Fruit fly (Drosophila melanogaster) whole organism, wandering third instar larva: ENCODE results near the gene COX7AL2.
A peak's percentile ranks its signal among the peaks of the same experiment; 100 is the strongest.

Source experiments
- Abd-B ChIP-seq: fragments of >200 bp; optimal IDR thresholded peaks from 2 replicates; lab custom pipeline; 2017; ENCODE audit warnings: missing biosample characterization, missing genetic modification characterization
- CG32264 ChIP-seq: fragments of 200-800 bp; sonication (Bioruptor generic); optimal IDR thresholded peaks from 2 replicates; lab custom pipeline; 2016; ENCODE audit warnings: missing biosample characterization, missing genetic modification characterization
- CG9705 ChIP-seq: fragments of 200-800 bp; sonication (Bioruptor generic); optimal IDR thresholded peaks from 2 replicates; lab custom pipeline; 2018; ENCODE audit warnings: missing biosample characterization, mild to moderate bottlenecking, missing genetic modification characterization
- CrebA ChIP-seq: fragments of 200-800 bp; sonication (Bioruptor generic); optimal IDR thresholded peaks from 2 replicates; lab custom pipeline; 2016; ENCODE audit warnings: missing biosample characterization, mild to moderate bottlenecking, missing genetic modification characterization, borderline replicate concordance
- Dfd ChIP-seq: fragments of >200 bp; optimal IDR thresholded peaks from 2 replicates; lab custom pipeline; 2017; ENCODE audit warnings: missing biosample characterization, missing genetic modification characterization
- Dif ChIP-seq: fragments of 200-275, 200-300 bp; sonication (Bioruptor generic); optimal IDR thresholded peaks from 2 replicates; lab custom pipeline; 2018; ENCODE audit warnings: missing biosample characterization, missing genetic modification characterization; ENCODE audit not compliant: partially characterized antibody
- GATAd ChIP-seq: sonication (Bioruptor generic); optimal IDR thresholded peaks from 2 replicates; lab custom pipeline; 2016; ENCODE audit warnings: missing biosample characterization, missing genetic modification characterization
- HLH106 ChIP-seq: fragments of 200-800 bp; optimal IDR thresholded peaks from 3 replicates; lab custom pipeline; 2019; ENCODE audit warnings: missing biosample characterization, mild to moderate bottlenecking, missing genetic modification characterization, moderate library complexity
- Hnf4 ChIP-seq: fragments of 200-800 bp; sonication (Bioruptor generic); optimal IDR thresholded peaks from 2 replicates; lab custom pipeline; 2016; ENCODE audit warnings: missing biosample characterization, mild to moderate bottlenecking, missing genetic modification characterization
- Hr78 ChIP-seq: fragments of >200 bp; optimal IDR thresholded peaks from 2 replicates; lab custom pipeline; 2017; ENCODE audit warnings: missing biosample characterization, missing genetic modification characterization
- Hr83 ChIP-seq: fragments of 200-300 bp; sonication (Bioruptor generic); optimal IDR thresholded peaks from 2 replicates; lab custom pipeline; 2016; ENCODE audit warnings: missing biosample characterization, mild to moderate bottlenecking, missing genetic modification characterization, moderate library complexity; ENCODE audit not compliant: poor library complexity, severe bottlenecking
- Jra ChIP-seq: sonication (Bioruptor generic); optimal IDR thresholded peaks from 2 replicates; lab custom pipeline; 2016; ENCODE audit warnings: missing biosample characterization, missing genetic modification characterization
- Mio ChIP-seq: sonication (Bioruptor generic); optimal IDR thresholded peaks from 2 replicates; lab custom pipeline; 2016; ENCODE audit warnings: missing biosample characterization, missing genetic modification characterization
- Myc ChIP-seq: fragments of >200 bp; optimal IDR thresholded peaks from 2 replicates; lab custom pipeline; 2017
- N ChIP-seq: fragments of >200 bp; optimal IDR thresholded peaks from 2 replicates; lab custom pipeline; 2018; ENCODE audit warnings: missing biosample characterization, missing external identifiers, missing genetic modification characterization
- OdsH ChIP-seq: fragments of 200-800 bp; sonication (Bioruptor generic); optimal IDR thresholded peaks from 2 replicates; lab custom pipeline; 2016; ENCODE audit warnings: missing biosample characterization, mild to moderate bottlenecking, missing genetic modification characterization
- Rel ChIP-seq, 2 experiments: fragments of 200-800 bp; sonication (Bioruptor generic) in 1 of 2; optimal IDR thresholded peaks; 2 replicates in 1 of 2; 3 replicates in 1 of 2; lab custom pipeline; 2016 to 2019; ENCODE audit warnings: mild to moderate bottlenecking in 2 of 2, missing biosample characterization in 2 of 2, missing genetic modification characterization in 2 of 2, moderate library complexity in 1 of 2
- Sp1 ChIP-seq: fragments of 200-800 bp; sonication (Bioruptor generic); optimal IDR thresholded peaks from 3 replicates; lab custom pipeline; 2019; ENCODE audit warnings: missing biosample characterization, mild to moderate bottlenecking, missing genetic modification characterization, moderate library complexity
- Vsx2 ChIP-seq: fragments of 200-300, 225-300 bp; sonication (Bioruptor generic); optimal IDR thresholded peaks from 2 replicates; lab custom pipeline; 2018; ENCODE audit warnings: missing biosample characterization, missing genetic modification characterization; ENCODE audit not compliant: partially characterized antibody
- br ChIP-seq: fragments of 200-800 bp; sonication (Bioruptor generic); optimal IDR thresholded peaks from 2 replicates; lab custom pipeline; 2016; ENCODE audit warnings: missing biosample characterization, missing genetic modification characterization
- brk ChIP-seq: fragments of 200-800 bp; sonication (Bioruptor generic); optimal IDR thresholded peaks from 2 replicates; lab custom pipeline; 2016; ENCODE audit warnings: missing biosample characterization, mild to moderate bottlenecking, missing genetic modification characterization
- dl ChIP-seq, 2 experiments: fragments of 175-275, 200-275 bp in 1 of 2; fragments of 200-275 bp in 1 of 2; sonication (Bioruptor generic); optimal IDR thresholded peaks; lab custom pipeline; 2018; ENCODE audit warnings: mild to moderate bottlenecking in 2 of 2, missing biosample characterization in 2 of 2, missing genetic modification characterization in 2 of 2, moderate library complexity in 2 of 2; ENCODE audit not compliant: partially characterized antibody in 2 of 2, insufficient read depth in 1 of 2
- dmrt93B ChIP-seq: fragments of 200-800 bp; sonication (Bioruptor generic); optimal IDR thresholded peaks from 2 replicates; lab custom pipeline; 2018; ENCODE audit warnings: missing biosample characterization, mild to moderate bottlenecking, missing genetic modification characterization
- dsf ChIP-seq: sonication (Bioruptor generic); optimal IDR thresholded peaks from 2 replicates; lab custom pipeline; 2016; ENCODE audit warnings: missing biosample characterization, missing genetic modification characterization, borderline replicate concordance
- ey ChIP-seq: fragments of 200-800 bp; sonication (Bioruptor generic); optimal IDR thresholded peaks from 2 replicates; lab custom pipeline; 2016; ENCODE audit warnings: missing biosample characterization, missing genetic modification characterization
- foxo ChIP-seq, 2 experiments: fragments of 200-800 bp; sonication (Bioruptor generic); optimal IDR thresholded peaks; 2 replicates in 1 of 2; 3 replicates in 1 of 2; lab custom pipeline; 2016 to 2017; ENCODE audit warnings: missing biosample characterization in 2 of 2, missing genetic modification characterization in 2 of 2
- fru ChIP-seq: fragments of 200-800 bp; sonication (Bioruptor generic); optimal IDR thresholded peaks from 3 replicates; lab custom pipeline; 2016; ENCODE audit warnings: missing biosample characterization, mild to moderate bottlenecking, missing genetic modification characterization
- h ChIP-seq: fragments of 200-800 bp; sonication (Bioruptor generic); optimal IDR thresholded peaks from 3 replicates; lab custom pipeline; 2016; ENCODE audit warnings: missing biosample characterization, mild to moderate bottlenecking, missing genetic modification characterization
- jim ChIP-seq: fragments of 175-275, 200-325 bp; sonication (Bioruptor generic); optimal IDR thresholded peaks from 2 replicates; lab custom pipeline; 2016; ENCODE audit warnings: missing biosample characterization, mild to moderate bottlenecking, missing genetic modification characterization
- lola ChIP-seq: fragments of >200 bp; optimal IDR thresholded peaks from 2 replicates; lab custom pipeline; 2017; ENCODE audit warnings: missing biosample characterization, missing genetic modification characterization
- pan ChIP-seq: fragments of >200 bp; optimal IDR thresholded peaks from 2 replicates; lab custom pipeline; 2017
- psq ChIP-seq: fragments of 200-800 bp; sonication (Bioruptor generic); optimal IDR thresholded peaks from 3 replicates; lab custom pipeline; 2017; ENCODE audit warnings: missing biosample characterization, mild to moderate bottlenecking, missing genetic modification characterization, moderate library complexity
- rgr ChIP-seq: fragments of 200-800 bp; sonication (Bioruptor generic); optimal IDR thresholded peaks from 3 replicates; lab custom pipeline; 2016; ENCODE audit warnings: missing biosample characterization, mild to moderate bottlenecking, missing genetic modification characterization
- sage ChIP-seq: fragments of 200-800 bp; sonication (Bioruptor generic); optimal IDR thresholded peaks from 2 replicates; lab custom pipeline; 2016; ENCODE audit warnings: missing biosample characterization, mild to moderate bottlenecking, missing genetic modification characterization
- sv ChIP-seq: fragments of 200-800 bp; sonication (Bioruptor generic); optimal IDR thresholded peaks from 3 replicates; lab custom pipeline; 2016; ENCODE audit warnings: missing biosample characterization, missing genetic modification characterization
- tai ChIP-seq: sonication (Bioruptor generic); optimal IDR thresholded peaks from 2 replicates; lab custom pipeline; 2016; ENCODE audit warnings: missing biosample characterization, missing genetic modification characterization
- usp ChIP-seq: fragments of >200 bp; optimal IDR thresholded peaks from 2 replicates; lab custom pipeline; 2017; ENCODE audit warnings: missing biosample characterization, missing genetic modification characterization

The COX7AL2 gene

DNA sequence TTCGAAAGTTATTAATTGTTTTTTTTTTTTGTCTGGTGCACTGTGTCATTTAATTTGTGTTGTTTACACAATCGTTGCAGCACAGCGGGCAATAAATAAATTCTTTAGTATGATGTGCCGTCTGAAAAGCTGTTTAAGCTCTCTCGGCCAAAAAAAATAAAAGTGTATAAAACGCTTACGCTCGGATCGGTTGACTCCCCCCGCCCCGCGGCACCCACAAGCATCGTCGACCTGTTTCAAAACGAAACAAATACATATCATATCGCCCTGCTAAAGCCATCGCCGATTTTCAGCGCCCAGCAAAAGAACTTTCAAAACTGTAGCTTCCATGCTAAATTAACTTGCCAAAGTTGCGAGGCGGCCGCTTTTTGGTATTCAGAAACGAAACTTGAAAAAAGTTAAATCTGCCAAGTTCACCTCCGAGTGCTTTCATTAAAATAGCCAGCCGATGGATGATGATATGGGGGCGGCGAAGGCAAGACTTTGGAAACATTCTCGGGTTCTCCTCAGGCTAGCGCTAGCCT is 3.3 kb downstream of the COX7AL2 start:
- TF ChIP-seq Rel (GFP tag; optimal IDR thresholded peaks at IDR 0.05; lab: Kevin White, UChicago) (no peak), Rel (tag; optimal IDR thresholded peaks at IDR 0.05; lab: Kevin White, UChicago) (peak; percentile 30), Vsx2 (GFP tag; lab: Kevin White, UChicago) (peak; percentile 32), Jra (GFP tag; lab: Kevin White, UChicago) (no peak), usp (no peak), Dfd (no peak), pan (no peak), CG9705 (GFP tag; lab: Kevin White, UChicago) (no peak), sage (GFP tag; lab: Kevin White, UChicago) (peak; percentile 4), h (GFP tag; lab: Kevin White, UChicago) (peak; percentile 2), Dif (GFP tag; lab: Kevin White, UChicago) (peak; percentile 67)

DNA sequence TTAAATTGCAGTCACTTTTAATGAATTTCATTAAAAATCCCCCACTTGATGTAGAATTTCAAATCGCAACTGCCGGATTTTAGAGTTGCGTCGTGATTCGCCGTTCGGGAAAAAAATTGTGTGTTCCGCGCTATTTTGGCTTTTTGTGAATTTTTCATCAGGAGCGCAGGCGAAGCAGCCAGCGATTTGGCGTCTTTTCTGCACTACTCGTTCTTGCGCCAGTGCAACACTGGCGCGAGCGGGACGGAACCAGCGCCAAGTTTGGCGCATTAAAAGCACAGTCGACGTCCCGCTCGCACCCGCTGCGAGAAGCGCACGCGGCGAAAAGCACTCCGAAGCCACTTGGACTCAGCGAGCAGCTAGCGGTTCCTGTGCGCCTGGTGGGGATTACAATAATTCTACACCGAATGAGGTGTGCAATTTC is 4.3 kb downstream of the COX7AL2 start:
- TF ChIP-seq Jra (GFP tag; lab: Kevin White, UChicago) (no peak), h (GFP tag; lab: Kevin White, UChicago) (peak; percentile 83), N (GFP tag; lab: Kevin White, UChicago) (no peak), fru (peak; percentile 23), Mio (GFP tag; lab: Kevin White, UChicago) (no peak), sage (GFP tag; lab: Kevin White, UChicago) (no peak), sv (GFP tag; lab: Kevin White, UChicago) (no peak), HLH106 (tag; lab: Kevin White, UChicago) (peak; percentile 55), dsf (no peak), pan (no peak), Sp1 (GFP tag; lab: Kevin White, UChicago) (peak; percentile 51), CG9705 (GFP tag; lab: Kevin White, UChicago) (peak; percentile 32), lola (GFP tag; lab: Kevin White, UChicago) (no peak), foxo (GFP tag; optimal IDR thresholded peaks at IDR 0.05; lab: Kevin White, UChicago) (peak; percentile 1 to 13), Rel (GFP tag; optimal IDR thresholded peaks at IDR 0.05; lab: Kevin White, UChicago) (no peak), Rel (tag; optimal IDR thresholded peaks at IDR 0.05; lab: Kevin White, UChicago) (peak; percentile 95), Dif (GFP tag; lab: Kevin White, UChicago) (peak; percentile 90), Hr83 (GFP tag; lab: Kevin White, UChicago) (peak; percentile 55), OdsH (peak; percentile 46), brk (GFP tag; lab: Kevin White, UChicago) (no peak), Hnf4 (no peak), Abd-B (no peak), rgr (peak; percentile 44), psq (GFP tag; lab: Kevin White, UChicago) (peak; percentile 13), CrebA (GFP tag; lab: Kevin White, UChicago) (peak; percentile 76), br (peak; percentile 9), Myc (lab: Kevin White, UChicago) (peak; percentile 44), dmrt93B (GFP tag; lab: Kevin White, UChicago) (peak; percentile 18), dl (GFP tag; optimal IDR thresholded peaks at IDR 0.05; lab: Kevin White, UChicago; ENCODE audit: insufficient read depth in 1 of 2, partially characterized antibody in 2 of 2) (peak; percentile 40 to 86), ey (no peak), jim (GFP tag; lab: Kevin White, UChicago) (no peak), tai (GFP tag; lab: Kevin White, UChicago) (no peak), CG32264 (GFP tag; lab: Kevin White, UChicago) (no peak), Dfd (no peak), GATAd (GFP tag; lab: Kevin White, UChicago) (no peak), Hr78 (GFP tag; lab: Kevin White, UChicago) (no peak), Vsx2 (GFP tag; lab: Kevin White, UChicago) (peak; percentile 94)
